Worm (Caenorhabditis elegans) whole organism, midembryonic: ENCODE results near the gene F54E2.5.

Experiments
- T22C8.4 ChIP-seq: fragments of 200-800 bp; sonication (Bioruptor generic); IDR thresholded peaks from 2 replicates; pipeline ENCODE4 v1.3.6; 2022; ENCODE audit warnings: missing genetic modification characterization, missing compliant biosample characterization
- flt-1 ChIP-seq: fragments of 200-800 bp; sonication (Bioruptor generic); IDR thresholded peaks from 2 replicates; pipeline ENCODE4 v1.3.6; 2022; ENCODE audit warnings: missing genetic modification characterization, missing compliant biosample characterization
- tab-1 ChIP-seq: fragments of 200-800 bp; sonication (Bioruptor generic); IDR thresholded peaks from 2 replicates; pipeline ENCODE4 v1.3.6; 2022; ENCODE audit warnings: missing genetic modification characterization, missing compliant biosample characterization

DNA sequence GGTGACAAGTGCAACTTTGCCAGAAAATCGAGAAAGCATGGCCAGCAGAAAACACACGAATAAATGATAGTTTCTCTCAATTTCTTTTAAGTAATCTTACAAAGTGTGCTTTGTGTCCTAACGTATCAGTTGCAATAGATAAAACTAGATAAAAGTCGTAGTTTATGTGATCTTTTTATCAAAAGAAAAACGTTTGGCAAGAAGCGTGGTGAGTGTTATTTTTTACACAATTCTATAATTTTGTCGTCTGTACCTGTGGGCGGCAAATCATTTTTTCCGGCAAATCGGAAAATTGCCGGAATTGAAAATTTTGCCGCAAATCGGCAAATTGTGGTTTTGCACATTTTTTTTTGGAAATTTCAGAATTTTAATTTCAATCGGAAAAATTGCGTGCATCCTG lies 48.4 kb downstream of the F54E2.5 start, which contains the start of gene R05D8.9:
- TF ChIP-seq tab-1, result no peak
- no peak for TF ChIP-seq flt-1 (GFP tag; lab: Robert Waterston, UW)
- TF ChIP-seq T22C8.4 (GFP tag; lab: Robert Waterston, UW), result no peak
